Fruit fly (Drosophila melanogaster): Measurements from ENCODE around the gene CG3792.

The CG3792 gene

DNA sequence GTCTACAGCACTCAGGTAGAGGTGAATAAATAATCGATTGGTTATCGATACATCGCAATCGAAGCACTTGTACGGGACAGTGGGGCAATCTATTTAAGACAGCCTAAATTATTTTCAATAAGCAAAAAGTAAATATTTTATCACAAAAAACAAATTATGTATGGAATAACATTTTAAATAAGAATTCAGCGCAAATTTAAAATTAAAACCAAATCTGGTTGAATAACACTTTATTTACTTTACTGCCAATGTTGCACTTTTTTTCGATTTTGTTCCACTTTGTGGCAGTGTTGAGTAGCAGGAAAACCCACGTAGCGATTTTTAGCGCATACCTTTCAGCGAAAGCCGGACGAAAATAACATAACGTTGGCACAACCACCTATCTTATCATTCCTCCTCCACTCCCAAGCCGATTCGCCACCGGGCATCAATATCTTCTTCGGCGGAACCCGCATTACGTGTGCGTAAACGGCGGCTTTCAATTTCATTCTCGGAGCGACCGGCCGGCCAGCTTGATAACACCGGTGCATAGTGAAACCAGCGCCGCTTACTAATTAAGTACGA, at the start of gene CG3792, which contains the start of gene Gmd:
Gene CG3792, plus strand, starts transcription at position 325 of the 564 bp plus-strand sequence.
Gene Gmd, minus strand, starts transcription at position 36 of the 564 bp plus-strand sequence.
- no peak for TF ChIP-seq usp (GFP tag; optimal IDR thresholded peaks at IDR 0.05)
- no peak for TF ChIP-seq Dll (optimal IDR thresholded peaks at IDR 0.05)
- no peak for TF ChIP-seq pan (optimal IDR thresholded peaks at IDR 0.05)
- TF ChIP-seq EcR (GFP tag; optimal IDR thresholded peaks at IDR 0.05), result no peak
- TF ChIP-seq CG8478 (optimal IDR thresholded peaks at IDR 0.05), result no peak

DNA sequence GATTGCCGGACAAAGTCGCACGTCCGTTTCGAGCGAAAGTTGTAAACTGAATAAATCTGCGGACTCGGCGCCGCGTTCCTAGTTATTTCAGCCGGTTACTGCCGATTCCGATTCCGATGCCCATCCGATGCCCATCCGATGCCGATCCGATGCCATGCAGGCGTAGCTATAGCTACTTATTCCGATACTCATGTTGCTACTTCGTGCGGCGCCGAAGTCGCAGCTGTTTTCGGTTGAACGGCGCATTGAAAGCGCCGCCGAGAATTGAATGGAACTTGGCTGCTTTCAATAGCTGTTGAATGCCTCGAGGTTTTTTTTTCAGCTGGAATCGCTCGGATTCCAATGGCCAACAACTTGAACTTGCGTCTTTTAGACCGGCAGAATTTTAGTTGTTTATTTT, 48.8 kb upstream of the CG3792 start:
- TF ChIP-seq CG8478 (optimal IDR thresholded peaks at IDR 0.05) (no peak), pan (optimal IDR thresholded peaks at IDR 0.05) (no peak), usp (GFP tag; optimal IDR thresholded peaks at IDR 0.05) (no peak), EcR (GFP tag; optimal IDR thresholded peaks at IDR 0.05) (no peak), Dll (optimal IDR thresholded peaks at IDR 0.05) (no peak), psq (optimal IDR thresholded peaks at IDR 0.05) (no peak)

DNA sequence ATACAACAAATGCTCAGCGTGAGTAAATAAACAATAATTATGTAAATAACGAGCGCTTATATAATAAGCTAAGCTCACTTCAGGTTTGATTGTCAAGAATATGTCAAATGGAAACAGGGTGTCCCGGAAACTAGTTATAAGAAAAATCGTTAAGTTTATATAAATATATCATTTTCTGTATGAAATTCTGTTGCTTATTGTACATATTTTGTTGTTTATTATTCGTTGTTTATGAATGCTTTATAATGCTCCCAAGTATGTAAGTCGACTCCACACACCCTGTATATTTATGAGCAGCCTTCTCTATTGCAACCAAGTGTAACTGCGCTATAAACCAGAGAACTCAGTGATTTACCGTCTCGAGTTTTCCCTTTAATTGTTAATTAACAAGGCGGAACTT, 46.6 kb upstream of the CG3792 start:
- TF ChIP-seq usp (GFP tag; optimal IDR thresholded peaks at IDR 0.05) (no peak), Dll (optimal IDR thresholded peaks at IDR 0.05) (no peak)

DNA sequence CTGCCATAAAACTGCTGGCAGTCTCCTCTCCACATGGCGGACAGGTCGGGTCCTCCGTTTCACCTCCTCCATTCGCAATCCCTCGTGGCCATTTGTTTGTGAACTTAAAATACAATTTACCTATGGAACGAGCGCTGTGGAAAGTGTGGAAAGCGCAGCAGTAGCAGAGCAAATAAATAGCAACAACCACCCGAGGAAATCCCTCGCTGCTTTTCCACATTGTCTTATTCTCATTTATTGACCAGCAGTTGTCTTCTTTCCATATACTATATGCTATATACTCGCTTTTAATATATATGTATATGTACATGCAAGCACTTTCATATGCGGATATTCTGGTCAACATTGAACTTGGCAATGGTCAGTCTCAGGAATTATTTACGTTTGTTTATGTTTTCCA, 44.8 kb upstream of the CG3792 start, which contains the start of gene hoe1:
Gene hoe1, minus strand, starts transcription at position 101 of the 400 bp plus-strand sequence.
- TF ChIP-seq pan (optimal IDR thresholded peaks at IDR 0.05) (no peak), CG8478 (optimal IDR thresholded peaks at IDR 0.05) (no peak), usp (GFP tag; optimal IDR thresholded peaks at IDR 0.05) (no peak), psq (optimal IDR thresholded peaks at IDR 0.05) (no peak), Dll (optimal IDR thresholded peaks at IDR 0.05) (no peak), EcR (GFP tag; optimal IDR thresholded peaks at IDR 0.05) (no peak)

DNA sequence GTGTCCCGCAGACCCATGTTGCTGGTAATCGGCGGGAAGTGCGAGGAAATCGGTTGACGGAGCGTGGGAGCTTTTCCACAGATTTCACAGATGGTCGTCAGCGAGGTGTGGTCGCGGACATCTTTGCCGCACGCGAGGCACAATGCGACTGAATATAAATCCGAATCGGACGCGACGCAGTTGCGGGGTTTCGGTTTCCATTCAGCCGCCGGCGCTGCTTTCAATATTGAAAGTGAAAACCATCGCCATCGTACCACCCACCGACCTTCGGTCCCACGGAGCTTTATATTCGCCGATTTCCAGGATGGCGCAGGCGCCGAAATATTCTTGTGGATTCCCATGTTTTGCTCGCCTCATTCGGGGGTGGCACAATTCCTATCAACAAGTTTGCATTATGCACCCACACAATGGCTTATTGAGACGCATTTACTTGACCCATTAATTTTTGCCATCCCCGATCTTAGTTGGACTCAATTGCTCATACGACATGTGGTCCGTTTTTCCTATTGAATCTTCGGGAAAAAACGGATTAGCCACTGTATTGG, 40.7 kb upstream of the CG3792 start, which contains the start of gene hoe2:
Gene hoe2, minus strand, starts transcription at position 126 of the 545 bp plus-strand sequence.
- TF ChIP-seq usp (GFP tag; optimal IDR thresholded peaks at IDR 0.05) (no peak), psq (optimal IDR thresholded peaks at IDR 0.05) (no peak), CG8478 (optimal IDR thresholded peaks at IDR 0.05) (no peak), pan (optimal IDR thresholded peaks at IDR 0.05) (no peak), Dll (optimal IDR thresholded peaks at IDR 0.05) (no peak), EcR (GFP tag; optimal IDR thresholded peaks at IDR 0.05) (no peak)

DNA sequence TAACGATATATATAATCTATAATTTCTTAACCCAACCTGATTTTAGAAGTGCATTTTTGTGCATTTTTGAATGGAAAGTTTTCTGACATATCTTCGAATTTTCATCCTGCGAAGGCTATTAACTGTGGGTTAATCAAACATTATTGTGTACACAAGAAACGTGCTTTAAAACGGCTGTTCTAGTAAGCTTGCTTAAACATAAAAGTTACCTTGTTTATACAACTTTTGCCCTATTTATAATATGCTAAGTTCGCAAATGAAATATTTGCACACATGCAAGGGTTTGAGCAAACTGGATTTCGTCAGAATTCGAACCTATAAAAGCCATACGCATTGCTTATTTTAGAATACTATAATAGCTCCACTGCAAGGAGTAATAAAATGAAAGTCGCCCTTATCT, 40.1 kb upstream of the CG3792 start, which contains the start of gene Sgs1:
Gene Sgs1, plus strand, starts transcription at position 350 of the 400 bp plus-strand sequence.
- TF ChIP-seq EcR (GFP tag; optimal IDR thresholded peaks at IDR 0.05), result no peak
- TF ChIP-seq pan (optimal IDR thresholded peaks at IDR 0.05), result no peak
- no peak for TF ChIP-seq psq (optimal IDR thresholded peaks at IDR 0.05)
- no peak for TF ChIP-seq Dll (optimal IDR thresholded peaks at IDR 0.05)
- TF ChIP-seq usp (GFP tag; optimal IDR thresholded peaks at IDR 0.05), result no peak
- no peak for TF ChIP-seq CG8478 (optimal IDR thresholded peaks at IDR 0.05)

DNA sequence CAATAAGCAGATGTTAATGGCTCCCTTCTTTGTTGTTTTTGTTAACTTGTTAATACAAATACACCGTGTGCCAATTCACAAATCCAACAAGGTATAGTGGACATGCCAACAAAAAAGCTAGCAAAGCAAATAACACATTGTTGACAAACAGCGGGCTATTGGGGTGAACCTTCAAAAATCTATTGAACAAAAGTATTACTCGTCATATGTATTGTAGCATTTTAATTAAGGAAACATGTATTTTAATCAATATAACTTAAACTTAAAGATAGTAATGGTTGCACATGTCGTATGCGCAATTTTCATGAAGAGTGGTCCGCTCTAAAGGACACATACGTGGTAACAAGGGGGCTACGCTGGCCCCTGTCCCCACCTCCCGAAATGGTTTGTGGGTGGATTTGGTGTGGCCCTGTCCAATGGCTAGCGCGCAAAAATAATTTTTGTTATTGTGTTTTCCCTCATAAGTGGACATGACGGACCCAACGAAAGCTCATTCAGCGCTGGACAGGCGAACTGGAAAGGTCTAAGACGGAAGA, 34.8 kb upstream of the CG3792 start, which contains the start of gene synr:
Gene synr, plus strand, starts transcription at position 486 of the 536 bp plus-strand sequence.
- TF ChIP-seq Dll (optimal IDR thresholded peaks at IDR 0.05), result no peak
- no peak for TF ChIP-seq usp (GFP tag; optimal IDR thresholded peaks at IDR 0.05)
- no peak for TF ChIP-seq CG8478 (optimal IDR thresholded peaks at IDR 0.05)
- TF ChIP-seq EcR (GFP tag; optimal IDR thresholded peaks at IDR 0.05), result no peak
- TF ChIP-seq pan (optimal IDR thresholded peaks at IDR 0.05), result no peak
- no peak for TF ChIP-seq psq (optimal IDR thresholded peaks at IDR 0.05)

DNA sequence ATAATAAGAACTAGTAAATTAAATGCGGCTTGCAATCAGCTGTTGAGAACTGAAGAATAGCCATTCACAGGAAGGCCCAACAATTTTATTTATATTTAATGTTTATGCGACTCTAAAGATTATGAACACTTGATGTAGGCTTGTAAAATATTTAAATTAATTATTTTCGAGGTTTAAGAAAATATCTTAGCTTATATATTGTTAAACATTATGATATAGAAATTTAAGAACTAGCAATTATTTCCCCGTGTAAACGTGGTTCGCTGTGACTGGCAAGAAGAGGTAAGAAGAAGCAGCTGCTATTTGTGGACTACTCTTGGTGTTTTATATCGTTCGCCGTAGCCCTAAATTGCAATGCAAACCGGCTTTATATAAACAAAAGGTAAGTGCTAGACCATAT, 31.8 kb upstream of the CG3792 start, which contains the start of the genes mRpL24 and betaggt-I:
Gene mRpL24, minus strand, starts transcription at position 62 of the 400 bp plus-strand sequence.
Gene betaggt-I, plus strand, starts transcription at position 280 of the 400 bp plus-strand sequence.
- no peak for TF ChIP-seq CG8478 (optimal IDR thresholded peaks at IDR 0.05)
- no peak for TF ChIP-seq psq (optimal IDR thresholded peaks at IDR 0.05)

DNA sequence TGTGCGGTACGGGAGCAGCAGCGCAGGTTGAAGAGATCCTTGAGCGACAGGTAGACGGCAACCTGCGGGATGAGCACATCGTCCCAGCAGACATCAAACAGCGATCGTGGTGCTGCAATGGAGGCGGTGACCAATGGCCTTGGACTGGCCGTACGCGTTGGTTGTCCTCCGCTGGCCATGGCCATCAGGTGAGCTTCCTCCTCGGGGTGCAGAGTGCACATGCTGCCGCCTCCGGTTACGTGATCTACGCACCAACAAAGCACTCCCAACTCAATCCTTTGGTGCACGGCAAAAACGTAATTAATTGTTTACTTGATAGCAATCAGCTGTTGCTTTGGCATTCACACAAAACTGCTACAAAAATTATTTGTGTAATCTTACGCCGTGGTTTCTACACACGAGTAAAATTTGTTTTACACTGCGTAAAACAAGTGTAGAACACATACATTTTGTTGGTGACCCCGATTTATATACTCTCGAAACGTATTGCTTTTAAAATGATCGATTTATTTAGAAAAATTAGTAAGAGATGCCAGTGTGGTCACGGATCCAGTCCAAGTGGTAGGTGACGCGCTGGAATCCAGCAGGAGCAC, 27.6 kb upstream of the CG3792 start, which contains the start of gene jet:
Gene jet, minus strand, starts transcription at position 332 of the 593 bp plus-strand sequence.
- TF ChIP-seq Dll (optimal IDR thresholded peaks at IDR 0.05) (no peak), pan (optimal IDR thresholded peaks at IDR 0.05) (no peak), psq (optimal IDR thresholded peaks at IDR 0.05) (no peak), usp (GFP tag; optimal IDR thresholded peaks at IDR 0.05) (no peak), CG8478 (optimal IDR thresholded peaks at IDR 0.05) (no peak), EcR (GFP tag; optimal IDR thresholded peaks at IDR 0.05) (no peak)

DNA sequence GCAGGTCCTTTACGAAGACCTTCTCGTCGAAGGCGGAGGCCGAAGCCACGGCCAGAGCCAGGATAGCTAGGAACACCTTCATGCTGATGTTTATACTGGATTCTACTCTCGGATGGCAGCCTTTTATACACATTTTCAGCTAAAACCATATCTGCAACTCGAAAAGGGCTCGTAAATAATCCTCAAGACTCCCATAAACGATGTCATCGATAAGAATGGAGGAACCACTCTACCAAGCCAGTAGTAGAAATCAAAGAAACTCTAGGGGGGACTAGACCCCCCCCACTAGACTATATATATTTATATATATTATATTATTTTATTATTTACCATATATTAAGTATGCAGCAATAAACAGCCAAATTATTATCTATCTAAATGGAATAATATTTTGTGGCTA, 26.4 kb upstream of the CG3792 start, which contains the start of gene Jon25Biii:
Gene Jon25Biii, minus strand, starts transcription at position 101 of the 400 bp plus-strand sequence.
- TF ChIP-seq pan (optimal IDR thresholded peaks at IDR 0.05) (no peak), usp (GFP tag; optimal IDR thresholded peaks at IDR 0.05) (no peak), EcR (GFP tag; optimal IDR thresholded peaks at IDR 0.05) (no peak), Dll (optimal IDR thresholded peaks at IDR 0.05) (no peak), CG8478 (optimal IDR thresholded peaks at IDR 0.05) (no peak), psq (optimal IDR thresholded peaks at IDR 0.05) (no peak)

DNA sequence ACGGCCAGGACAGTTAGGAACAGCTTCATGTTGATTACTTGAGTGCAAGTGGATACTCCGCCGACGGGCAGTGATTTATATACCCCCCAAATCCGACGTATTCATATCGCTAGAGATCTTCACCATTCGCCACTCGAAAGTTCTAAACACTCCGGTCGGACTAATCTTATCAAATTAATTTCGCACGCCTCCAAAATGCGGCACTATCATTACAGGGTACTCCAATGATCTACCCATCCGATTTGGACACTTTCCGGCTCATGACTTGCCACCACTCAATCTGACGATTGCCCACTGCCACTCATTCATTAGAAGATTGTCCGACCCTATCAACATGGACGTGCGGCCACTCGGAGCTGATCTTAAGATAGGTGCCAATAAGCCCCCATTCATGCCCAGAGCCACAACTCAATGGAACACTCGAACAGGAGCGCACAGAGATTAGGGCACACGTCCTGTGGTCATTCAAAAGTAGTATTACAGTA, 24.0 kb upstream of the CG3792 start, which contains the start of gene Jon25Bii:
Gene Jon25Bii, minus strand, starts transcription at position 51 of the 485 bp plus-strand sequence.
- TF ChIP-seq pan (optimal IDR thresholded peaks at IDR 0.05), result no peak
- TF ChIP-seq psq (optimal IDR thresholded peaks at IDR 0.05), result no peak
- TF ChIP-seq usp (GFP tag; optimal IDR thresholded peaks at IDR 0.05), result no peak
- no peak for TF ChIP-seq CG8478 (optimal IDR thresholded peaks at IDR 0.05)
- TF ChIP-seq Dll (optimal IDR thresholded peaks at IDR 0.05), result no peak
- no peak for TF ChIP-seq EcR (GFP tag; optimal IDR thresholded peaks at IDR 0.05)

Data from whole organism.